Fruit fly (Drosophila melanogaster) whole organism, pupa: ENCODE results near the gene VhaAC39-1.

Experiments
- CG14655 ChIP-seq: fragments of 200-800 bp; sonication (Bioruptor generic); optimal IDR thresholded peaks from 3 replicates; lab custom pipeline; 2017; ENCODE audit warnings: mild to moderate bottlenecking, missing biosample characterization, missing genetic modification reagents, missing genetic modification characterization
- CG15710 ChIP-seq: fragments of 200-800 bp; sonication (Bioruptor generic); optimal IDR thresholded peaks from 2 replicates; lab custom pipeline; 2018; ENCODE audit warnings: missing biosample characterization, mild to moderate bottlenecking, missing genetic modification characterization, moderate library complexity
- CG34367 ChIP-seq: fragments of 200-800 bp; sonication (Bioruptor generic); optimal IDR thresholded peaks from 2 replicates; lab custom pipeline; 2018; ENCODE audit warnings: missing biosample characterization, mild to moderate bottlenecking, missing genetic modification characterization
- Pif1A ChIP-seq: fragments of 200-800 bp; sonication (Bioruptor generic); optimal IDR thresholded peaks from 3 replicates; lab custom pipeline; 2016; ENCODE audit warnings: missing biosample characterization, missing genetic modification characterization
- Snoo ChIP-seq: fragments of 200-800 bp; sonication (Bioruptor generic); optimal IDR thresholded peaks from 3 replicates; lab custom pipeline; 2017; ENCODE audit warnings: missing biosample characterization, mild to moderate bottlenecking, missing genetic modification characterization, inconsistent platforms
- gl ChIP-seq: fragments of 200-800 bp; sonication (Bioruptor generic); optimal IDR thresholded peaks from 2 replicates; lab custom pipeline; 2018; ENCODE audit warnings: missing biosample characterization, mild to moderate bottlenecking, missing genetic modification characterization
- rn ChIP-seq: fragments of 200-800 bp; sonication (Bioruptor generic); IDR thresholded peaks from 2 replicates; pipeline ENCODE4 v1.3.6; 2022; ENCODE audit warnings: missing biosample characterization, missing genetic modification characterization

- TF ChIP-seq CG15710 (tag; lab: Kevin White, UChicago), result peak; percentile 5
- TF ChIP-seq CG34367 (tag; lab: Kevin White, UChicago), result no peak
- no peak for TF ChIP-seq gl (tag; lab: Kevin White, UChicago)
- TF ChIP-seq rn, result no peak
- TF ChIP-seq CG14655, result no peak
- no peak for TF ChIP-seq Pif1A (GFP tag; lab: Kevin White, UChicago)
- TF ChIP-seq Snoo, result no peak
These were observed 48.0 kb downstream of the VhaAC39-1 start for dm6 chrX:3928520-3928919.
